Fruit fly (Drosophila melanogaster): ENCODE measurements around the gene CG6321.
A peak's percentile ranks its signal among the peaks of the same experiment; 100 is the strongest.

The CG6321 gene

dm6 chr3L:11046559-11046958 lies 14.5 kb downstream of the CG6321 start (continued):
- no peak for TF ChIP-seq al (GFP tag; IDR thresholded peaks at IDR 0.05)
- TF ChIP-seq CG12071 (GFP tag; optimal IDR thresholded peaks at IDR 0.05): no peak
- no peak for TF ChIP-seq disco-r (GFP tag; optimal IDR thresholded peaks at IDR 0.05)
- no peak for TF ChIP-seq nerfin-2 (GFP tag; IDR thresholded peaks at IDR 0.05; ENCODE audit: partially characterized antibody)
- no peak for TF ChIP-seq H2.0 (GFP tag; IDR thresholded peaks at IDR 0.05)
- peak; percentile 87 for TF ChIP-seq z (GFP tag; IDR thresholded peaks at IDR 0.05)
- TF ChIP-seq tna (GFP tag; IDR thresholded peaks at IDR 0.05; ENCODE audit: partially characterized antibody): no peak
- no peak for TF ChIP-seq tll (GFP tag; optimal IDR thresholded peaks at IDR 0.05)
- TF ChIP-seq chm (GFP tag; IDR thresholded peaks at IDR 0.05): peak; percentile 40; the same call in 1 of the 2 replicates
- TF ChIP-seq lbe (GFP tag; optimal IDR thresholded peaks at IDR 0.05): no peak
- TF ChIP-seq lab (GFP tag; optimal IDR thresholded peaks at IDR 0.05): no peak
- no peak for TF ChIP-seq Oli (tag; optimal IDR thresholded peaks at IDR 0.05)
- TF ChIP-seq en (GFP tag; optimal IDR thresholded peaks at IDR 0.05): no peak
- no peak for TF ChIP-seq sens-2 (GFP tag; IDR thresholded peaks at IDR 0.05)
- TF ChIP-seq row (GFP tag; IDR thresholded peaks at IDR 0.05): no peak
- no peak for TF ChIP-seq CG4617 (GFP tag; optimal IDR thresholded peaks at IDR 0.05; ENCODE audit: borderline replicate concordance)
- TF ChIP-seq pros (GFP tag; optimal IDR thresholded peaks at IDR 0.05): peak; percentile 52
- no peak for TF ChIP-seq Side (GFP tag; optimal IDR thresholded peaks at IDR 0.05)
- TF ChIP-seq CG31388 (GFP tag; optimal IDR thresholded peaks at IDR 0.05): no peak
- no peak for TF ChIP-seq CG17829 (tag; optimal IDR thresholded peaks at IDR 0.05)
- peak; percentile 67 for TF ChIP-seq CG1832 (GFP tag; optimal IDR thresholded peaks at IDR 0.05)
- TF ChIP-seq Hmr (GFP tag; optimal IDR thresholded peaks at IDR 0.05): no peak
- no peak for TF ChIP-seq h (optimal IDR thresholded peaks at IDR 0.05)
- TF ChIP-seq lov (optimal IDR thresholded peaks at IDR 0.05): no peak
- no peak for TF ChIP-seq lov (GFP tag; IDR thresholded peaks at IDR 0.05)
- no peak for TF ChIP-seq slbo (GFP tag; IDR thresholded peaks at IDR 0.05)
- TF ChIP-seq Rfx (GFP tag; IDR thresholded peaks at IDR 0.05): 0 out of 2 replicates have a peak, but pooled peaks have one; percentile 10
- no peak for TF ChIP-seq Vsx1 (GFP tag; optimal IDR thresholded peaks at IDR 0.05)
- TF ChIP-seq CG2199 (GFP tag; IDR thresholded peaks at IDR 0.05): 0 out of 3 replicates have a peak, but pooled peaks have one; percentile 16
- no peak for TF ChIP-seq hkb (optimal IDR thresholded peaks at IDR 0.05)
- no peak for TF ChIP-seq hkb (GFP tag; IDR thresholded peaks at IDR 0.05)
- TF ChIP-seq CG15073 (GFP tag; optimal IDR thresholded peaks at IDR 0.05): no peak
- TF ChIP-seq Max (GFP tag; optimal IDR thresholded peaks at IDR 0.05): no peak
- no peak for TF ChIP-seq fd64A (GFP tag; optimal IDR thresholded peaks at IDR 0.05)
- TF ChIP-seq CG2875 (GFP tag; optimal IDR thresholded peaks at IDR 0.05): peak; percentile 22
- no peak for TF ChIP-seq CG16813 (GFP tag; IDR thresholded peaks at IDR 0.05; ENCODE audit: partially characterized antibody)
- no peak for TF ChIP-seq CG13424 (tag; optimal IDR thresholded peaks at IDR 0.05)
- no peak for TF ChIP-seq CG1792 (GFP tag; optimal IDR thresholded peaks at IDR 0.05)
- TF ChIP-seq CG7372 (GFP tag; IDR thresholded peaks at IDR 0.05): no peak
- peak; percentile 81 for TF ChIP-seq CG13894 (tag; optimal IDR thresholded peaks at IDR 0.05)
- TF ChIP-seq Ptx1 (GFP tag; IDR thresholded peaks at IDR 0.05): no peak
- no peak for TF ChIP-seq CG4854 (GFP tag; optimal IDR thresholded peaks at IDR 0.05)
- TF ChIP-seq NK7.1 (GFP tag; optimal IDR thresholded peaks at IDR 0.05): no peak
- no peak for TF ChIP-seq trh (GFP tag; optimal IDR thresholded peaks at IDR 0.05)
- no peak for TF ChIP-seq sug (tag; optimal IDR thresholded peaks at IDR 0.05)
- TF ChIP-seq jing (GFP tag; optimal IDR thresholded peaks at IDR 0.05): no peak
- TF ChIP-seq ara (GFP tag; IDR thresholded peaks at IDR 0.05): no peak
- TF ChIP-seq CG8765 (GFP tag; IDR thresholded peaks at IDR 0.05): no peak
- no peak for TF ChIP-seq wor (GFP tag; IDR thresholded peaks at IDR 0.05)
- TF ChIP-seq CG3163 (GFP tag; optimal IDR thresholded peaks at IDR 0.05): no peak
- no peak for TF ChIP-seq D (optimal IDR thresholded peaks at IDR 0.05)
- TF ChIP-seq D (GFP tag; optimal IDR thresholded peaks at IDR 0.05): no peak
- TF ChIP-seq caup (GFP tag; optimal IDR thresholded peaks at IDR 0.05; ENCODE audit: severe bottlenecking): no peak

Measured in whole organism, embryonic.